Worm (Caenorhabditis elegans) whole organism, midembryonic: Measurements from ENCODE around the gene msp-56.

Experiments used
- med-1 ChIP-seq: sonication (generic microtip); optimal IDR thresholded peaks from 2 replicates; lab custom pipeline; 2017; ENCODE audit warnings: missing genetic modification characterization, mild to moderate bottlenecking, missing compliant biosample characterization, antibody characterized with exemption, missing genetic modification reagents; ENCODE audit not compliant: insufficient read depth
- ztf-29 ChIP-seq: fragments of 200-800 bp; sonication (Bioruptor generic); IDR thresholded peaks from 2 replicates; pipeline ENCODE4 v1.3.6; 2022; ENCODE audit warnings: missing genetic modification reagents, missing genetic modification characterization, missing compliant biosample characterization

DNA sequence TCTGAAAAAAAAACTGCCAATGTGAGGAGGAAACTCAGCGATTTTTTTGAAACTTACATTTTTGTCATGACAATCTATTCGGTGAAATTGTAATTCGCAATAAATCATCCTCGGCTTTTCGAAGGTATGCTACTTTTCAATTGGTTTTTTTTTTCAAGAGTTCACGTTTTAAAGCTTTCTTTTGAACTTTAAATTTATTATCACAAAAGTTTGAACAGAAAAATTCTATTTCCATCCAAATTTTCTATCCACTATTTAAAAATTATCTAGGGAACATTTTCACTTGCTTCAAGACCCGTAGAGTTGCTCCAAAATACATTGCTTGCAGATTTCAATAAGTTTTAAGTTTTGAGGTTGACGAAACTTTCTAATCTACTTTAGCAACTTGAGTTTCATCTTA lies 5.2 kb downstream of the msp-56 start, which contains the start of gene K07F5.6:
- TF ChIP-seq ztf-29 (GFP tag; lab: Robert Waterston, UW) (no peak), med-1 (GFP tag; lab: Kevin White, UChicago) (no peak)
